Fruit fly (Drosophila melanogaster): ENCODE measurements around the gene Patj.

The Patj gene

dm6 chr3L:1798649-1799048, at the start of gene Patj:
TSS of gene Patj (plus strand) at chr3L:1798803.
- TF ChIP-seq CG17801 (GFP tag; optimal IDR thresholded peaks at IDR 0.05; ENCODE audit: partially characterized antibody), result no peak

- no peak for TF ChIP-seq CG17801 (GFP tag; optimal IDR thresholded peaks at IDR 0.05; ENCODE audit: partially characterized antibody)
These were observed 44.3 kb upstream of the Patj start for dm6 chr3L:1754262-1754661.

- TF ChIP-seq CG17801 (GFP tag; optimal IDR thresholded peaks at IDR 0.05; ENCODE audit: partially characterized antibody), result no peak
These were observed 43.7 kb upstream of the Patj start for dm6 chr3L:1754935-1755334.

- peak; percentile 56 for TF ChIP-seq CG17801 (GFP tag; optimal IDR thresholded peaks at IDR 0.05; ENCODE audit: partially characterized antibody)
These were observed 43.1 kb upstream of the Patj start, which contains the start of gene Cht2 for dm6 chr3L:1755458-1755984. TSS of gene Cht2 (minus strand) at chr3L:1755934.

- TF ChIP-seq CG17801 (GFP tag; optimal IDR thresholded peaks at IDR 0.05; ENCODE audit: partially characterized antibody), result no peak
These were observed 42.5 kb upstream of the Patj start, which contains the start of gene CG8001 for dm6 chr3L:1756143-1756542. TSS of gene CG8001 (plus strand) at chr3L:1756159.

- no peak for TF ChIP-seq CG17801 (GFP tag; optimal IDR thresholded peaks at IDR 0.05; ENCODE audit: partially characterized antibody)
These were observed 26.9 kb upstream of the Patj start, which contains the start of gene Dhc62B for dm6 chr3L:1771658-1772057. TSS of gene Dhc62B (minus strand) at chr3L:1771758.

dm6 chr3L:1772593-1772992, 26.0 kb upstream of the Patj start:
- no peak for TF ChIP-seq CG17801 (GFP tag; optimal IDR thresholded peaks at IDR 0.05; ENCODE audit: partially characterized antibody)

- peak; percentile 94 for TF ChIP-seq CG17801 (GFP tag; optimal IDR thresholded peaks at IDR 0.05; ENCODE audit: partially characterized antibody)
These were observed 23.6 kb upstream of the Patj start, which contains the start of the genes CG13933 and PolD2 for dm6 chr3L:1774713-1775648. TSS of gene CG13933 (minus strand) at chr3L:1775147. TSS of gene PolD2 (plus strand) at chr3L:1775633.

- no peak for TF ChIP-seq CG17801 (GFP tag; optimal IDR thresholded peaks at IDR 0.05; ENCODE audit: partially characterized antibody)
These were observed 21.4 kb upstream of the Patj start, which contains the start of the genes CG2021 and mRpL46 for dm6 chr3L:1777249-1777648. TSS of gene CG2021 (minus strand) at chr3L:1777411. TSS of gene mRpL46 (plus strand) at chr3L:1777439.

- no peak for TF ChIP-seq CG17801 (GFP tag; optimal IDR thresholded peaks at IDR 0.05; ENCODE audit: partially characterized antibody)
These were observed 14.5 kb upstream of the Patj start for dm6 chr3L:1784092-1784491.

dm6 chr3L:1789339-1789738, 9.3 kb upstream of the Patj start:
- no peak for TF ChIP-seq CG17801 (GFP tag; optimal IDR thresholded peaks at IDR 0.05; ENCODE audit: partially characterized antibody)

dm6 chr3L:1794164-1794942, 4.2 kb upstream of the Patj start:
- peak; percentile 3 for TF ChIP-seq CG17801 (GFP tag; optimal IDR thresholded peaks at IDR 0.05; ENCODE audit: partially characterized antibody)

dm6 chr3L:1794943-1795696, 3.5 kb upstream of the Patj start, which contains the start of the genes alpha-Spec, dlt and Cdc37:
TSS of gene alpha-Spec (minus strand) at chr3L:1795328.
TSS of gene dlt (minus strand) at chr3L:1795328.
TSS of gene Cdc37 (plus strand) at chr3L:1795392.
- peak; percentile 75 for TF ChIP-seq CG17801 (GFP tag; optimal IDR thresholded peaks at IDR 0.05; ENCODE audit: partially characterized antibody)

dm6 chr3L:1797005-1797404, 1.6 kb upstream of the Patj start, which contains the start of gene CG12020:
TSS of gene CG12020 (plus strand) at chr3L:1797305.
- TF ChIP-seq CG17801 (GFP tag; optimal IDR thresholded peaks at IDR 0.05; ENCODE audit: partially characterized antibody), result no peak

All from ovary, adult (tissue).